Worm (Caenorhabditis elegans): ENCODE results near the gene Y80D4G.2.

ce11 chrIII:7566098-7566497 is 28.3 kb downstream of the Y80D4G.2 start, which contains the start of gene ttr-32:
- TF ChIP-seq nhr-76 (tag; optimal IDR thresholded peaks at IDR 0.05) (no peak), zag-1 (tag; optimal IDR thresholded peaks at IDR 0.05) (no peak), snpc-4 (tag; optimal IDR thresholded peaks at IDR 0.05) (no peak), ceh-82 (tag; optimal IDR thresholded peaks at IDR 0.05) (no peak), lin-15B (tag; optimal IDR thresholded peaks at IDR 0.05) (no peak), pqm-1 (tag; optimal IDR thresholded peaks at IDR 0.05) (no peak), nhr-77 (tag; optimal IDR thresholded peaks at IDR 0.05) (no peak), elt-3 (tag; optimal IDR thresholded peaks at IDR 0.05) (no peak), R02D3.7 (tag; optimal IDR thresholded peaks at IDR 0.05) (no peak), ceh-16 (tag; optimal IDR thresholded peaks at IDR 0.05) (no peak), skn-1 (tag; optimal IDR thresholded peaks at IDR 0.05) (no peak), ZK546.5 (tag; optimal IDR thresholded peaks at IDR 0.05) (no peak)
